Worm (Caenorhabditis elegans): Measurements from ENCODE around the gene flp-26.

Gene flp-26

DNA sequence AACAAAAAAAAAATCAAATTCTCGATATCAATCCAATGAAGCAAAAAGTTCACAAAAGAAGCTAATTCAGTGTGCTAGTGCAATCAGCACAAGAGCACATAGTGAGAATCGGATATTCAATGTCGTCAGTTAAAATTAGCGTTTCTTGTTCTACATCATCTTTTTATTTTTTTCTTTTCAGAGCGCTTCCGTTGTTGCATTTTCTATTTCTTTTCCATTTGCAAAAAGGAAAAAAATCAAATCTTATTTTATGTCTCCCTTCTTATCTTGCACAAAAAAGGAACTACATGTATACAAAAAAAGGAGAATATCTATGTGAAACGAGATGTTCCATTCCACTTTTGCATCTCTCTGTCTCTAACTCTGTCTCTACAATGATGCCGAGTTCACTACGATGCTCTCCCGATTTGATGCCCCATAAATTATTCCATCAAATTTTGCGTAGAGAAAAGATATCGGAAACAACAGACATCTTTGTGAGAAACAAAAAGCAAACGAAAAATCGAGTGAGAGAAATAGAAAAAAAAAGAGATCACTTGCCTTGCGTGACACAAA lies 4.9 kb downstream of the flp-26 start:
- TF ChIP-seq scrt-1 (GFP tag; IDR thresholded peaks at IDR 0.05) (no peak), B0310.2 (tag; optimal IDR thresholded peaks at IDR 0.05) (no peak), tra-4 (tag; optimal IDR thresholded peaks at IDR 0.05) (no peak), F13C5.2 (tag; optimal IDR thresholded peaks at IDR 0.05) (no peak), tbx-11 (GFP tag; IDR thresholded peaks at IDR 0.05) (no peak), pes-1 (GFP tag; IDR thresholded peaks at IDR 0.05) (no peak), sea-1 (GFP tag; conservative IDR thresholded peaks at IDR 0.05) (no peak), tbx-37 (GFP tag; conservative IDR thresholded peaks at IDR 0.05) (no peak), ets-7 (tag; optimal IDR thresholded peaks at IDR 0.05) (no peak), hmbx-1 (tag; optimal IDR thresholded peaks at IDR 0.05) (no peak), hmg-4 (GFP tag; optimal IDR thresholded peaks at IDR 0.05) (no peak), ama-1 (optimal IDR thresholded peaks at IDR 0.05) (no peak), ceh-36 (tag; optimal IDR thresholded peaks at IDR 0.05) (no peak), hnd-1 (tag; optimal IDR thresholded peaks at IDR 0.05) (no peak), aly-1 (tag; optimal IDR thresholded peaks at IDR 0.05) (no peak), ceh-13 (GFP tag; optimal IDR thresholded peaks at IDR 0.05) (no peak), flt-1 (GFP tag; IDR thresholded peaks at IDR 0.05) (no peak)

DNA sequence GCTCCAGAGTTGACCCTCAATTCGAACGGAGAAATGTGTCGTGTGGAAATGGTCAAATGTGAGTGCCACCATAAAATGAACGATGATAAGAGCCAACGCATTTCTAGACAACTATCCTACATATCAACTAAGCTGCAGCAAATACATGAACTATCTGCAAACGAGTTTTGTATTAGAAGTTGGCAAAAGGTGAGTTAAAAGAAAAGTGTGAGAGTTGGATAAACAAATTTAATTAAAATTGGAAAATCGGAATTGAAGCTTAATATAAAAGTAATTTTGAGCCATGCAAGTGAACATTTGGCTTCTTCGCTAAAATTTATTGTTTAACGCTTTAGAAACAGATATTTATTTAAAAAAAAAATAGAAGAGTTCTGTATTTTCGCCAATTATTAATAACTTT lies 7.0 kb downstream of the flp-26 start, which contains the start of gene cest-19:
cest-19 (minus strand) TSS at position 101 of the 400 bp plus-strand sequence.
- TF ChIP-seq ets-7 (tag; optimal IDR thresholded peaks at IDR 0.05) (no peak), pes-1 (GFP tag; IDR thresholded peaks at IDR 0.05) (no peak), aly-1 (tag; optimal IDR thresholded peaks at IDR 0.05) (no peak), ama-1 (optimal IDR thresholded peaks at IDR 0.05) (no peak), scrt-1 (GFP tag; IDR thresholded peaks at IDR 0.05) (no peak), sea-1 (GFP tag; conservative IDR thresholded peaks at IDR 0.05) (no peak), hmbx-1 (tag; optimal IDR thresholded peaks at IDR 0.05) (no peak), tbx-11 (GFP tag; IDR thresholded peaks at IDR 0.05) (no peak), hnd-1 (tag; optimal IDR thresholded peaks at IDR 0.05) (no peak), F13C5.2 (tag; optimal IDR thresholded peaks at IDR 0.05) (no peak), tra-4 (tag; optimal IDR thresholded peaks at IDR 0.05) (no peak), ceh-36 (tag; optimal IDR thresholded peaks at IDR 0.05) (no peak), tbx-37 (GFP tag; conservative IDR thresholded peaks at IDR 0.05) (no peak), flt-1 (GFP tag; IDR thresholded peaks at IDR 0.05) (no peak), hmg-4 (GFP tag; optimal IDR thresholded peaks at IDR 0.05) (no peak), ceh-13 (GFP tag; optimal IDR thresholded peaks at IDR 0.05) (no peak), B0310.2 (tag; optimal IDR thresholded peaks at IDR 0.05) (no peak)

DNA sequence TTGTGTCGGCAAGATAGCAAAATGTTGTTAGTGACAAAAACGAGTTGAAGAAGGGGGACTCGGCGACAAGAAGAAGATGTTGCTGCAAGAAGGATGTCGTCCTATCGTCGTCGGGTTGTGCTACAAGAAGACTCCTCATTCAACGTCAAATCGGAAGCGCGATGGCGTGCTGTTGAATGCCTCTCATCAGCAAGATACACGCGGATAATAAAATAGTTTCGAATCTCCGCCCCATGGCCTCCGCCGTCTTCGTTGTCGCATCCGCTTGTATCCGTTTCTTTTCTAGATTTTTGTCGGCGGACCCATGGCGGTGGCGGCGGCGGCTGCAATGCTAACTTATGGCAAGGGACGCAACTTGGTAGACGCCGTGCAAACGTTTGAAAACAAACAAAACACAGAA lies 9.1 kb downstream of the flp-26 start:
- TF ChIP-seq tra-4 (tag; optimal IDR thresholded peaks at IDR 0.05): no peak
- TF ChIP-seq hmbx-1 (tag; optimal IDR thresholded peaks at IDR 0.05): no peak
- TF ChIP-seq scrt-1 (GFP tag; IDR thresholded peaks at IDR 0.05): no peak
- no peak for TF ChIP-seq tbx-11 (GFP tag; IDR thresholded peaks at IDR 0.05)
- TF ChIP-seq ama-1 (optimal IDR thresholded peaks at IDR 0.05): no peak
- no peak for TF ChIP-seq B0310.2 (tag; optimal IDR thresholded peaks at IDR 0.05)
- TF ChIP-seq ceh-13 (GFP tag; optimal IDR thresholded peaks at IDR 0.05): no peak
- TF ChIP-seq tbx-37 (GFP tag; conservative IDR thresholded peaks at IDR 0.05): no peak
- no peak for TF ChIP-seq pes-1 (GFP tag; IDR thresholded peaks at IDR 0.05)
- no peak for TF ChIP-seq ets-7 (tag; optimal IDR thresholded peaks at IDR 0.05)
- TF ChIP-seq hmg-4 (GFP tag; optimal IDR thresholded peaks at IDR 0.05): no peak
- TF ChIP-seq sea-1 (GFP tag; conservative IDR thresholded peaks at IDR 0.05): no peak
- no peak for TF ChIP-seq flt-1 (GFP tag; IDR thresholded peaks at IDR 0.05)
- no peak for TF ChIP-seq ceh-36 (tag; optimal IDR thresholded peaks at IDR 0.05)
- no peak for TF ChIP-seq F13C5.2 (tag; optimal IDR thresholded peaks at IDR 0.05)
- TF ChIP-seq hnd-1 (tag; optimal IDR thresholded peaks at IDR 0.05): no peak

DNA sequence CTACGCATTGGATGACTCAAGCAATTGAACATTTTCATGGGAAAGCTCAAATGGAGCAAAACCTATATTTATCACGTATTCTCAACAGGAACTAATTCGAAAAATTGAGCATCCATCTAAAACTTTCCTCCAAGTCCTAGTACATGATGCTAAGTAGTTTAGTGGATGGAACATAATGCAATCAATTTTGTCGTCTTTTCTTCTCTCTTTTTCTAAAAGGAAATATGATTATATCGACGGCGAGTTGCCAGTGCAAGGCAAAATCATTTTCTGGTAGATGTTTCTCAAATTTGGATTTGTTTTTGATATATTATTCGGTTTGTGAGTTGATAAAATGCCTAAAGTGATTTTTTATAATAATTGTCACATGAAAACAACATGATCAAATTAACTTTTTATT lies 11.8 kb downstream of the flp-26 start:
- no peak for TF ChIP-seq hmbx-1 (tag; optimal IDR thresholded peaks at IDR 0.05)
- TF ChIP-seq ama-1 (optimal IDR thresholded peaks at IDR 0.05): no peak
- TF ChIP-seq tbx-37 (GFP tag; conservative IDR thresholded peaks at IDR 0.05): no peak
- no peak for TF ChIP-seq pes-1 (GFP tag; IDR thresholded peaks at IDR 0.05)
- no peak for TF ChIP-seq B0310.2 (tag; optimal IDR thresholded peaks at IDR 0.05)
- no peak for TF ChIP-seq tbx-11 (GFP tag; IDR thresholded peaks at IDR 0.05)
- TF ChIP-seq sea-1 (GFP tag; conservative IDR thresholded peaks at IDR 0.05): no peak
- TF ChIP-seq ceh-36 (tag; optimal IDR thresholded peaks at IDR 0.05): no peak
- no peak for TF ChIP-seq flt-1 (GFP tag; IDR thresholded peaks at IDR 0.05)
- TF ChIP-seq ets-7 (tag; optimal IDR thresholded peaks at IDR 0.05): no peak
- no peak for TF ChIP-seq aly-1 (tag; optimal IDR thresholded peaks at IDR 0.05)
- no peak for TF ChIP-seq tra-4 (tag; optimal IDR thresholded peaks at IDR 0.05)
- TF ChIP-seq hnd-1 (tag; optimal IDR thresholded peaks at IDR 0.05): no peak
- TF ChIP-seq hmg-4 (GFP tag; optimal IDR thresholded peaks at IDR 0.05): no peak
- TF ChIP-seq scrt-1 (GFP tag; IDR thresholded peaks at IDR 0.05): no peak
- no peak for TF ChIP-seq F13C5.2 (tag; optimal IDR thresholded peaks at IDR 0.05)
- no peak for TF ChIP-seq ceh-13 (GFP tag; optimal IDR thresholded peaks at IDR 0.05)

DNA sequence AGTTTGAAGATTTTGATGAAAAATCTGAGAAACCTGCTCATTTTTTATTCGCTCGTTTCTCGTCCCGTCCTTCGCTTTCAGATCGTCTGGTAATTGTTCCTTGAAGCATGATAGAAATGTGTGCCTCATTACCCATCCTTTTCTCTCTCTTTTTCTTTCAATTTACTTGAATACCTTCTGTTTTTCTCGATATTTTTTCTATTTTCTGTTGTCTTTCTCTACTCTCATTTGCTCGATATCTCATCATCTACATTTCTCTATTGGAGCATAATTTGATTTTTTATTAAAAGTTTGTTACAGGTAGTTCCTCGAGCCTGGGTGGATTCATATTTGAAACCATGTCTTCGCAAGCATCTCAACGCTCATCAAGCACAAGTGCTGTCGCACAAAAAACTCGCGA lies 21.4 kb downstream of the flp-26 start, which contains the start of gene ubc-17:
ubc-17 (plus strand) TSS at position 301 of the 400 bp plus-strand sequence.
- TF ChIP-seq ets-7 (tag; optimal IDR thresholded peaks at IDR 0.05): no peak
- no peak for TF ChIP-seq ceh-36 (tag; optimal IDR thresholded peaks at IDR 0.05)
- TF ChIP-seq ama-1 (optimal IDR thresholded peaks at IDR 0.05): no peak
- no peak for TF ChIP-seq scrt-1 (GFP tag; IDR thresholded peaks at IDR 0.05)
- no peak for TF ChIP-seq tra-4 (tag; optimal IDR thresholded peaks at IDR 0.05)
- no peak for TF ChIP-seq hmg-4 (GFP tag; optimal IDR thresholded peaks at IDR 0.05)
- no peak for TF ChIP-seq ceh-13 (GFP tag; optimal IDR thresholded peaks at IDR 0.05)
- TF ChIP-seq aly-1 (tag; optimal IDR thresholded peaks at IDR 0.05): no peak
- TF ChIP-seq sea-1 (GFP tag; conservative IDR thresholded peaks at IDR 0.05): no peak
- no peak for TF ChIP-seq hmbx-1 (tag; optimal IDR thresholded peaks at IDR 0.05)
- no peak for TF ChIP-seq flt-1 (GFP tag; IDR thresholded peaks at IDR 0.05)
- no peak for TF ChIP-seq B0310.2 (tag; optimal IDR thresholded peaks at IDR 0.05)

DNA sequence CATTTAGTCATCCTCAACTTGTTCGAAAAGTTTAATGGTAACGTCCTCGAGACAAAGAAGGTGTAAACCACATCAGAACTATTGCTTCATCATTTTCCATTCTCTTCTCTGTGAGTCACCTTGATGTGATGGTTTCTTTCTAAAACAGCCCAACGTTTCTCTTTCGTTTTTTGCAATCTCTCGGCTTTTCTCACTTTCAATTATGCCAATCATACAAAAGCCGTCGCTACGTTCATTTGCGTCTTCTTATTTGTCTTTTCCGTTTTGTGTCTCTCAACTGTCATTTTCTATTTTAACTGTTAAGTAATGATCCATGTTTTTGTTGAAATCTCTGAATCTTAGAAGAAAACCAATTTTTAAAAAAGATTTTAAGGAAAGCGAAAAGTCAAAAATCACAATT lies 28.4 kb downstream of the flp-26 start, which contains the start of gene B0403.5:
B0403.5 (plus strand) TSS at position 368 of the 400 bp plus-strand sequence.
- TF ChIP-seq ama-1 (optimal IDR thresholded peaks at IDR 0.05) (no peak), tbx-37 (GFP tag; conservative IDR thresholded peaks at IDR 0.05) (no peak), flt-1 (GFP tag; IDR thresholded peaks at IDR 0.05) (no peak)

DNA sequence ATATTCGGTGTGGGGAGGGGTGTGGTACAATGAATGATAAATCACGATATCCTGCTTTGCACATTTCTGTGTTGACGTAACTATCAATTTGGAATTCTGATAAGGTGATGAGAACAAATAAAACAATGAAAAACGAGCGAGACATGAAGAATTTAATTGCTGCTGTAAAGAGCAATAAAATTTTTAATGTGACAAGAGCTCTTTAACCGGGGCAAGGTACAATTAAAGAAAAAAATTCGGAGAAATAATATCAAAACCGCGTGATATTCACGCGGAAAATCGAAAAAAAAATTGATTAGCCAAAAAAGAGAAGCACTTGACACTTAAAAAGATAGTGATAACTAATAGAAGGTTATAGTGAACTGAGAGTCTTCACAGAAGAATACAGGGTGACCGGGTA lies 32.3 kb downstream of the flp-26 start:
- TF ChIP-seq scrt-1 (GFP tag; IDR thresholded peaks at IDR 0.05) (no peak), tbx-11 (GFP tag; IDR thresholded peaks at IDR 0.05) (no peak), B0310.2 (tag; optimal IDR thresholded peaks at IDR 0.05) (no peak), flt-1 (GFP tag; IDR thresholded peaks at IDR 0.05) (no peak), ama-1 (optimal IDR thresholded peaks at IDR 0.05) (no peak)
